Worm (Caenorhabditis elegans): ENCODE data around the gene spp-21.

- peak; percentile 79 for TF ChIP-seq lin-14 (GFP tag; optimal IDR thresholded peaks at IDR 0.05)
- no peak for TF ChIP-seq pax-3 (tag; optimal IDR thresholded peaks at IDR 0.05)
- TF ChIP-seq dsc-1 (tag; optimal IDR thresholded peaks at IDR 0.05), result no peak
- TF ChIP-seq tbx-2 (tag; optimal IDR thresholded peaks at IDR 0.05), result no peak
These were observed 15.1 kb upstream of the spp-21 start for ce11 chrX:11474605-11475385.
